Worm (Caenorhabditis elegans) whole organism, early embryonic: ENCODE results near the gene tag-120.

Experiments
- aly-1 ChIP-seq: sonication (generic microtip); optimal IDR thresholded peaks from 2 replicates; lab custom pipeline; 2016; ENCODE audit warnings: missing genetic modification characterization, missing compliant biosample characterization
- ama-1 ChIP-seq: fragments of 150-350 bp; optimal IDR thresholded peaks from 2 replicates; lab custom pipeline; 2014
- flt-1 ChIP-seq: fragments of 200-800 bp; sonication (Bioruptor generic); IDR thresholded peaks from 2 replicates; pipeline ENCODE4 v1.3.6; 2022; ENCODE audit warnings: missing genetic modification characterization, missing compliant biosample characterization
- sea-1 ChIP-seq: fragments of 200-800 bp; sonication (Bioruptor generic); conservative IDR thresholded peaks from 2 replicates; pipeline ENCODE4 v1.3.6; 2022; ENCODE audit warnings: missing genetic modification characterization, missing compliant biosample characterization
- tbx-37 ChIP-seq: fragments of 200-800 bp; sonication (Bioruptor generic); conservative IDR thresholded peaks from 2 replicates; pipeline ENCODE4 v1.3.6; 2022; ENCODE audit warnings: missing genetic modification reagents, missing genetic modification characterization, missing compliant biosample characterization
- tra-4 ChIP-seq: sonication (generic microtip); optimal IDR thresholded peaks from 2 replicates; lab custom pipeline; 2017; ENCODE audit warnings: missing genetic modification characterization, missing compliant biosample characterization

ce11 chrV:9752918-9753317, 43.3 kb upstream of the tag-120 start, which contains the start of gene F58E6.6:
- TF ChIP-seq sea-1 (GFP tag; lab: Robert Waterston, UW) (no peak), ama-1 (lab: Kevin White, UChicago) (no peak), aly-1 (tag; lab: Kevin White, UChicago) (no peak), tra-4 (no peak), flt-1 (no peak), tbx-37 (GFP tag; lab: Robert Waterston, UW) (no peak)
